Worm (Caenorhabditis elegans) whole organism, mixed stage, embryonic: Measurements from ENCODE around the gene C29F9.2.

Source experiments
- bed-3 ChIP-seq: fragments of 200-800 bp; sonication (Bioruptor generic); optimal IDR thresholded peaks from 3 replicates; lab custom pipeline; 2018; ENCODE audit warnings: mild to moderate bottlenecking, missing genetic modification characterization, moderate library complexity, missing compliant biosample characterization
- blmp-1 ChIP-seq: fragments of 150-350 bp; optimal IDR thresholded peaks from 2 replicates; lab custom pipeline; 2014; ENCODE audit warnings: missing biosample characterization, missing genetic modification characterization
- elt-3 ChIP-seq: fragments of 150-350 bp; optimal IDR thresholded peaks from 2 replicates; lab custom pipeline; 2014; ENCODE audit warnings: missing biosample characterization, missing genetic modification characterization
- lsy-2 ChIP-seq: fragments of 150-350 bp; optimal IDR thresholded peaks from 2 replicates; lab custom pipeline; 2014; ENCODE audit warnings: missing biosample characterization, missing genetic modification characterization
- mab-5 ChIP-seq: fragments of 150-350 bp; optimal IDR thresholded peaks from 2 replicates; lab custom pipeline; 2014; ENCODE audit warnings: missing biosample characterization, missing genetic modification characterization
- pha-4 ChIP-seq: fragments of 150-350 bp; optimal IDR thresholded peaks from 2 replicates; lab custom pipeline; 2018; ENCODE audit warnings: missing biosample characterization, missing genetic modification reagents, missing genetic modification characterization
- snpc-4 ChIP-seq: fragments of 150-350 bp; optimal IDR thresholded peaks from 2 replicates; lab custom pipeline; 2014; ENCODE audit warnings: missing biosample characterization, missing genetic modification characterization
- sptf-1 ChIP-seq: sonication (generic microtip); optimal IDR thresholded peaks from 2 replicates; lab custom pipeline; 2017; ENCODE audit warnings: mild to moderate bottlenecking, missing genetic modification characterization, moderate library complexity, missing compliant biosample characterization
- unc-120 ChIP-seq: sonication (generic microtip); optimal IDR thresholded peaks from 2 replicates; lab custom pipeline; 2017; ENCODE audit warnings: missing genetic modification characterization, missing compliant biosample characterization; ENCODE audit not compliant: poor library complexity, severe bottlenecking

- no peak for TF ChIP-seq pha-4 (tag; lab: Kevin White, UChicago)
- TF ChIP-seq elt-3 (tag; lab: Kevin White, UChicago), result no peak
- no peak for TF ChIP-seq snpc-4
- no peak for TF ChIP-seq unc-120 (tag; lab: Kevin White, UChicago)
- no peak for TF ChIP-seq blmp-1 (tag; lab: Kevin White, UChicago)
- no peak for TF ChIP-seq bed-3 (GFP tag; lab: Kevin White, UChicago)
- TF ChIP-seq sptf-1, result no peak
- TF ChIP-seq lsy-2 (tag; lab: Kevin White, UChicago), result no peak
- no peak for TF ChIP-seq mab-5
Measured at ce11 chrIII:124478-124877, 6.3 kb upstream of the C29F9.2 start, which contains the start of gene pals-23.
